Worm (Caenorhabditis elegans) whole organism, young adult: ENCODE measurements around the gene C34C12.9.

Source experiments
- F57C9.4 ChIP-seq: sonication (generic microtip); optimal IDR thresholded peaks from 2 replicates; lab custom pipeline; 2017; ENCODE audit warnings: mild to moderate bottlenecking, missing genetic modification characterization, missing compliant biosample characterization
- ama-1 ChIP-seq, 3 experiments: fragments of 150-350 bp in 1 of 3; sonication (generic microtip) in 2 of 3; optimal IDR thresholded peaks; 2 replicates each; lab custom pipeline; 2014 to 2018; ENCODE audit warnings: missing biosample characterization in 2 of 3, missing genetic modification characterization in 2 of 3, missing genetic modification reagents in 2 of 3
- athp-1 ChIP-seq: sonication (generic microtip); optimal IDR thresholded peaks from 2 replicates; lab custom pipeline; 2017; ENCODE audit warnings: mild to moderate bottlenecking, missing genetic modification characterization, missing compliant biosample characterization
- ceh-27 ChIP-seq: fragments of 200-800 bp; sonication (Bioruptor generic); optimal IDR thresholded peaks from 2 replicates; lab custom pipeline; 2018; ENCODE audit warnings: mild to moderate bottlenecking, missing genetic modification characterization, moderate library complexity, missing compliant biosample characterization
- ceh-58 ChIP-seq: fragments of 200-800 bp; sonication (Bioruptor generic); IDR thresholded peaks from 2 replicates; pipeline ENCODE4 v1.3.6; 2022; ENCODE audit warnings: missing genetic modification characterization, missing compliant biosample characterization
- dpl-1 ChIP-seq: fragments of 150-350 bp; optimal IDR thresholded peaks from 2 replicates; lab custom pipeline; 2014; ENCODE audit warnings: missing biosample characterization, missing genetic modification reagents, missing genetic modification characterization
- egrh-3 ChIP-seq: fragments of 200-800 bp; sonication (Bioruptor generic); IDR thresholded peaks from 2 replicates; pipeline ENCODE4 v1.3.6; 2022; ENCODE audit warnings: missing genetic modification reagents, missing genetic modification characterization, missing compliant biosample characterization
- hlh-12 ChIP-seq: sonication (generic microtip); optimal IDR thresholded peaks from 2 replicates; lab custom pipeline; 2016; ENCODE audit warnings: missing genetic modification characterization, missing compliant biosample characterization
- mcd-1 ChIP-seq: fragments of 200-800 bp; sonication (Bioruptor generic); IDR thresholded peaks from 2 replicates; pipeline ENCODE4 v1.3.6; 2022; ENCODE audit warnings: missing genetic modification reagents, missing genetic modification characterization, missing compliant biosample characterization
- nhr-179 ChIP-seq: sonication (generic microtip); optimal IDR thresholded peaks from 2 replicates; lab custom pipeline; 2016; ENCODE audit warnings: mild to moderate bottlenecking, missing genetic modification characterization, missing compliant biosample characterization
- sdz-38 ChIP-seq: sonication (generic microtip); optimal IDR thresholded peaks from 2 replicates; lab custom pipeline; 2016; ENCODE audit warnings: missing genotype, missing genetic modification characterization, missing compliant biosample characterization
- sea-2 ChIP-seq: fragments of 200-800 bp; sonication (Bioruptor generic); IDR thresholded peaks from 2 replicates; pipeline ENCODE4 v1.3.6; 2022; ENCODE audit warnings: missing genetic modification characterization, missing compliant biosample characterization
- sptf-2 ChIP-seq: fragments of 200-800 bp; sonication (Bioruptor generic); optimal IDR thresholded peaks from 2 replicates; lab custom pipeline; 2018; ENCODE audit warnings: mild to moderate bottlenecking, missing genetic modification characterization, missing compliant biosample characterization
- ztf-3 ChIP-seq: fragments of 200-800 bp; sonication (Bioruptor generic); optimal IDR thresholded peaks from 2 replicates; lab custom pipeline; 2018; ENCODE audit warnings: mild to moderate bottlenecking, missing genetic modification characterization, missing compliant biosample characterization

ce11 chrIII:3520417-3520816 lies 45.1 kb upstream of the C34C12.9 start:
- TF ChIP-seq ztf-3 (no peak), athp-1 (tag; lab: Kevin White, UChicago) (no peak), hlh-12 (tag; lab: Kevin White, UChicago) (no peak), egrh-3 (GFP tag; lab: Robert Waterston, UW) (no peak), ceh-27 (GFP tag; lab: Kevin White, UChicago) (no peak), sea-2 (no peak), sdz-38 (tag; lab: Kevin White, UChicago) (no peak), ceh-58 (no peak), nhr-179 (tag; lab: Kevin White, UChicago) (no peak), mcd-1 (GFP tag; lab: Robert Waterston, UW) (no peak), sptf-2 (GFP tag; lab: Kevin White, UChicago) (no peak), ama-1 (optimal IDR thresholded peaks at IDR 0.05; lab: Kevin White, UChicago) (no peak), ama-1 (GFP tag; optimal IDR thresholded peaks at IDR 0.05; lab: Kevin White, UChicago) (no peak), F57C9.4 (no peak), dpl-1 (GFP tag; lab: Kevin White, UChicago) (no peak)
